Fruit fly (Drosophila melanogaster) whole organism, adult: Measurements from ENCODE around the gene CG43248.

ENCODE experiments used
- CG11617 ChIP-seq: fragments of 200-800 bp; sonication (Bioruptor generic); optimal IDR thresholded peaks from 2 replicates; lab custom pipeline; 2017; ENCODE audit warnings: mild to moderate bottlenecking, missing biosample characterization, missing genetic modification reagents, missing genetic modification characterization
- CG1620 ChIP-seq: fragments of 200-800 bp; sonication (Bioruptor generic); optimal IDR thresholded peaks from 2 replicates; lab custom pipeline; 2016; ENCODE audit warnings: missing biosample characterization, missing genetic modification characterization
- CG33017 ChIP-seq: fragments of 200-800 bp; sonication (Bioruptor generic); optimal IDR thresholded peaks from 2 replicates; lab custom pipeline; 2018; ENCODE audit warnings: missing biosample characterization, mild to moderate bottlenecking, missing genetic modification characterization, moderate library complexity
- CG5204 ChIP-seq: fragments of 200-800 bp; sonication (Bioruptor generic); optimal IDR thresholded peaks from 2 replicates; lab custom pipeline; 2016; ENCODE audit warnings: missing biosample characterization, missing genetic modification characterization
- Clk ChIP-seq: fragments of 200-800 bp; sonication (Bioruptor generic); optimal IDR thresholded peaks from 2 replicates; lab custom pipeline; 2017; ENCODE audit warnings: missing biosample characterization, missing genetic modification characterization
- Hr96 ChIP-seq: fragments of 200-800 bp; sonication (Bioruptor generic); optimal IDR thresholded peaks from 2 replicates; lab custom pipeline; 2016; ENCODE audit warnings: missing biosample characterization, missing genetic modification characterization
- Mnt ChIP-seq: fragments of 200-800 bp; sonication (Bioruptor generic); optimal IDR thresholded peaks from 2 replicates; lab custom pipeline; 2016; ENCODE audit warnings: missing biosample characterization, mild to moderate bottlenecking, missing genetic modification characterization
- bab1 ChIP-seq: fragments of 200-800 bp; sonication (Bioruptor generic); optimal IDR thresholded peaks from 3 replicates; lab custom pipeline; 2019; ENCODE audit warnings: missing biosample characterization, mild to moderate bottlenecking, missing genetic modification characterization, moderate library complexity
- cic ChIP-seq: fragments of 200-800 bp; sonication (Bioruptor generic); optimal IDR thresholded peaks from 2 replicates; lab custom pipeline; 2017; ENCODE audit warnings: missing biosample characterization, mild to moderate bottlenecking, missing genetic modification characterization, moderate library complexity
- cnc ChIP-seq, 2 experiments: fragments of >200 bp; optimal IDR thresholded peaks; 2 replicates each; lab custom pipeline; 2017
- tj ChIP-seq: fragments of 200-800 bp; sonication (Bioruptor generic); optimal IDR thresholded peaks from 3 replicates; lab custom pipeline; 2017; ENCODE audit warnings: missing biosample characterization, mild to moderate bottlenecking, missing genetic modification characterization, moderate library complexity

DNA sequence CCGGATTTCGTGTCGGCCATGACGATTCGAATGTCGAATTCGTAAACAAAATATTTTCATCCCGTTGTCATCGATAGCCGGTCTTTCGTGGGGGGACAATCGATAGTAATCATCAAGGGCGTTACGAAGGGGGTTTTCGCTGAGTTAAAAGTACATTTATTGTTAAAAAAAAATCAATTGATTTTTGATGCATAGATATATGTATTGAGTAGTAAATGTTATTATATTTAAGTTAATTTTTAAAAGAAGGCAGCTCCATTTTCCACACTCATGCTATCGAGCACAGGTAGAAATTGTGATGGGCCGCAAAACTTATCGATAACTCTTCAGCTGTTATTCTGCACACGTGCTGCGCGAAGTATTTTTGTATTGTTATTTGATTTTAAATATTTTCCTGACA lies 49.2 kb upstream of the CG43248 start, which contains the start of the genes mrn and CG12301:
- TF ChIP-seq CG11617 (GFP tag; lab: Kevin White, UChicago) (peak; percentile 80), tj (peak; percentile 75), CG5204 (GFP tag; lab: Kevin White, UChicago) (no peak), CG1620 (peak; percentile 88), Hr96 (GFP tag; lab: Kevin White, UChicago) (no peak), Clk (GFP tag; lab: Kevin White, UChicago) (peak; percentile 78), cic (GFP tag; lab: Kevin White, UChicago) (peak; percentile 42), CG33017 (tag; lab: Kevin White, UChicago) (peak; percentile 62), bab1 (GFP tag; lab: Kevin White, UChicago) (peak; percentile 91), Mnt (GFP tag; lab: Kevin White, UChicago) (peak; percentile 100), cnc (optimal IDR thresholded peaks at IDR 0.05; lab: Kevin White, UChicago) (no peak)
